Fruit fly (Drosophila melanogaster) whole organism, embryonic: ENCODE measurements around the gene CG5790.

Experiments used
- CG10147 ChIP-seq: fragments of 200-800 bp; sonication (Bioruptor generic); optimal IDR thresholded peaks from 2 replicates; lab custom pipeline; 2019; ENCODE audit warnings: missing biosample characterization, mild to moderate bottlenecking, missing genetic modification characterization, moderate library complexity
- CG11695 ChIP-seq: fragments of 200-800 bp; sonication (Bioruptor generic); IDR thresholded peaks from 3 replicates; pipeline ENCODE4 v1.3.6; 2022; ENCODE audit warnings: missing biosample characterization, missing genetic modification characterization
- CG13894 ChIP-seq: fragments of 200-800 bp; sonication (Bioruptor generic); optimal IDR thresholded peaks from 3 replicates; lab custom pipeline; 2018; ENCODE audit warnings: missing biosample characterization, mild to moderate bottlenecking, missing genetic modification characterization, moderate library complexity
- CG14667 ChIP-seq: fragments of 200-800 bp; sonication (Bioruptor generic); IDR thresholded peaks from 2 replicates; pipeline ENCODE4 v1.3.6; 2022; ENCODE audit warnings: missing biosample characterization, missing genetic modification characterization
- CG15696 ChIP-seq: fragments of 200-800 bp; sonication (Bioruptor generic); optimal IDR thresholded peaks from 2 replicates; lab custom pipeline; 2019; ENCODE audit warnings: missing biosample characterization, mild to moderate bottlenecking, missing genetic modification characterization, moderate library complexity
- CG17568 ChIP-seq: fragments of 200-800 bp; sonication (Bioruptor generic); optimal IDR thresholded peaks from 2 replicates; lab custom pipeline; 2018; ENCODE audit warnings: missing biosample characterization, mild to moderate bottlenecking, missing genetic modification characterization, moderate library complexity
- CG2116 ChIP-seq: fragments of 200-800 bp; sonication (Bioruptor generic); optimal IDR thresholded peaks from 3 replicates; lab custom pipeline; 2018; ENCODE audit warnings: missing biosample characterization, mild to moderate bottlenecking, missing genetic modification characterization
- CG30403 ChIP-seq: fragments of 200-800 bp; sonication (Bioruptor generic); optimal IDR thresholded peaks from 3 replicates; lab custom pipeline; 2016; ENCODE audit warnings: missing biosample characterization, missing genetic modification characterization
- CG30431 ChIP-seq: fragments of 200-800 bp; sonication (Bioruptor generic); optimal IDR thresholded peaks from 2 replicates; lab custom pipeline; 2017; ENCODE audit warnings: missing biosample characterization, missing genetic modification characterization
- CG31365 ChIP-seq: fragments of 200-800 bp; sonication (Bioruptor generic); optimal IDR thresholded peaks from 2 replicates; lab custom pipeline; 2018; ENCODE audit warnings: missing biosample characterization, mild to moderate bottlenecking, missing genetic modification characterization
- CG3163 ChIP-seq: fragments of 200-800 bp; sonication (Bioruptor generic); optimal IDR thresholded peaks from 3 replicates; lab custom pipeline; 2016; ENCODE audit warnings: missing biosample characterization, missing genetic modification characterization
- CG34376 ChIP-seq: fragments of 200-800 bp; sonication (Bioruptor generic); optimal IDR thresholded peaks from 2 replicates; lab custom pipeline; 2018; ENCODE audit warnings: missing biosample characterization, mild to moderate bottlenecking, missing genetic modification characterization
- CG4707 ChIP-seq: fragments of 200-800 bp; sonication (Bioruptor generic); optimal IDR thresholded peaks from 2 replicates; lab custom pipeline; 2018; ENCODE audit warnings: missing biosample characterization, mild to moderate bottlenecking, missing genetic modification characterization, moderate library complexity
- Chrac-16 ChIP-seq: fragments of 200-800 bp; sonication (Bioruptor generic); optimal IDR thresholded peaks from 3 replicates; lab custom pipeline; 2016; ENCODE audit warnings: missing biosample characterization, missing genetic modification characterization
- Dek ChIP-seq: fragments of 200-800 bp; sonication (Bioruptor generic); optimal IDR thresholded peaks from 3 replicates; lab custom pipeline; 2019; ENCODE audit warnings: missing biosample characterization, mild to moderate bottlenecking, missing genetic modification characterization, moderate library complexity
- Dp ChIP-seq: fragments of 200-800 bp; sonication (Bioruptor generic); optimal IDR thresholded peaks from 2 replicates; lab custom pipeline; 2018; ENCODE audit warnings: missing biosample characterization, mild to moderate bottlenecking, missing genetic modification characterization, moderate library complexity
- Ets65A ChIP-seq: fragments of 200-800 bp; sonication (Bioruptor generic); peaks from one replicate; lab custom pipeline; 2016; ENCODE audit warnings: missing biosample characterization, missing genetic modification characterization
- Fer2 ChIP-seq: fragments of 200-800 bp; sonication (Bioruptor generic); optimal IDR thresholded peaks from 2 replicates; lab custom pipeline; 2018; ENCODE audit warnings: missing biosample characterization, mild to moderate bottlenecking, missing genetic modification characterization, moderate library complexity
- HLH3B ChIP-seq: fragments of 200-800 bp; sonication (Bioruptor generic); IDR thresholded peaks from 2 replicates; pipeline ENCODE4 v1.3.6; 2022; ENCODE audit warnings: missing biosample characterization, missing genetic modification characterization
- HLHmδ ChIP-seq: fragments of 200-800 bp; sonication (Bioruptor generic); optimal IDR thresholded peaks from 2 replicates; lab custom pipeline; 2018; ENCODE audit warnings: missing biosample characterization, mild to moderate bottlenecking, missing genetic modification characterization, moderate library complexity
- Hr51 ChIP-seq, 2 experiments: fragments of 200-800 bp; sonication (Bioruptor generic); optimal IDR thresholded peaks; 2 replicates in 1 of 2; 3 replicates in 1 of 2; lab custom pipeline; 2016 to 2018; ENCODE audit warnings: missing biosample characterization in 2 of 2, missing genetic modification characterization in 2 of 2, mild to moderate bottlenecking in 1 of 2, moderate library complexity in 1 of 2
- MTF-1 ChIP-seq: fragments of 200-800 bp; sonication (Bioruptor generic); optimal IDR thresholded peaks from 2 replicates; lab custom pipeline; 2018; ENCODE audit warnings: missing biosample characterization, mild to moderate bottlenecking, missing genetic modification characterization, borderline replicate concordance
- Mes4 ChIP-seq: fragments of 200-800 bp; sonication (Bioruptor generic); optimal IDR thresholded peaks from 2 replicates; lab custom pipeline; 2016; ENCODE audit warnings: missing biosample characterization, missing genetic modification characterization
- NC2β ChIP-seq: fragments of 200-800 bp; sonication (Bioruptor generic); optimal IDR thresholded peaks from 2 replicates; lab custom pipeline; 2016; ENCODE audit warnings: missing biosample characterization, missing genetic modification characterization
- NfI ChIP-seq: fragments of 200-800 bp; sonication (Bioruptor generic); optimal IDR thresholded peaks from 3 replicates; lab custom pipeline; 2018; ENCODE audit warnings: missing biosample characterization, mild to moderate bottlenecking, missing genetic modification characterization, moderate library complexity
- Oaz ChIP-seq: fragments of 200-800 bp; sonication (Bioruptor generic); IDR thresholded peaks from 2 replicates; pipeline ENCODE4 v1.3.6; 2022; ENCODE audit warnings: missing biosample characterization, missing genetic modification characterization
- Pdp1 ChIP-seq, 2 experiments: fragments of 200-800 bp; sonication (Bioruptor generic); optimal IDR thresholded peaks; 3 replicates each; lab custom pipeline; 2016; ENCODE audit warnings: missing biosample characterization in 2 of 2, missing genetic modification characterization in 2 of 2, mild to moderate bottlenecking in 1 of 2, moderate library complexity in 1 of 2
- Stat92E ChIP-seq, 3 experiments: fragments of >200 bp in 2 of 3; fragments of 200-800 bp in 1 of 3; sonication (Bioruptor generic) in 1 of 3; optimal IDR thresholded peaks; 2 replicates each; lab custom pipeline; 2017 to 2019; ENCODE audit warnings: missing biosample characterization in 3 of 3, missing genetic modification characterization in 3 of 3, mild to moderate bottlenecking in 1 of 3, moderate library complexity in 1 of 3
- Usf ChIP-seq: fragments of 200-800 bp; sonication (Bioruptor generic); optimal IDR thresholded peaks from 2 replicates; lab custom pipeline; 2017; ENCODE audit warnings: missing genotype, missing biosample characterization, missing genetic modification characterization
- ato ChIP-seq: fragments of 200-800 bp; sonication (Bioruptor generic); IDR thresholded peaks from 2 replicates; pipeline ENCODE4 v1.3.6; 2022; ENCODE audit warnings: missing biosample characterization, missing genetic modification characterization; ENCODE audit not compliant: partially characterized antibody
- bigmax ChIP-seq: fragments of 200-800 bp; sonication (Bioruptor generic); optimal IDR thresholded peaks from 2 replicates; lab custom pipeline; 2018; ENCODE audit warnings: missing biosample characterization, mild to moderate bottlenecking, missing genetic modification characterization
- cg ChIP-seq: fragments of 200-800 bp; sonication (Bioruptor generic); optimal IDR thresholded peaks from 3 replicates; lab custom pipeline; 2019; ENCODE audit warnings: missing biosample characterization, mild to moderate bottlenecking, missing genetic modification characterization, moderate library complexity
- chinmo ChIP-seq: fragments of 200-800 bp; sonication (Bioruptor generic); IDR thresholded peaks from 4 replicates; pipeline ENCODE4 v1.3.6; 2022; ENCODE audit warnings: missing biosample characterization, missing genetic modification characterization; ENCODE audit not compliant: partially characterized antibody
- chm ChIP-seq: fragments of 200-800 bp; sonication (Bioruptor generic); IDR thresholded peaks from 2 replicates; pipeline ENCODE4 v1.3.6; 2022; ENCODE audit warnings: missing biosample characterization, missing genetic modification characterization
- da ChIP-seq: fragments of 200-800 bp; sonication (Bioruptor generic); optimal IDR thresholded peaks from 2 replicates; lab custom pipeline; 2016; ENCODE audit warnings: missing biosample characterization, missing genetic modification characterization
- gem ChIP-seq: fragments of 200-800 bp; sonication (Bioruptor generic); optimal IDR thresholded peaks from 2 replicates; lab custom pipeline; 2019; ENCODE audit warnings: missing biosample characterization, mild to moderate bottlenecking, missing genetic modification characterization, moderate library complexity
- her ChIP-seq: fragments of 200-800 bp; sonication (Bioruptor generic); optimal IDR thresholded peaks from 2 replicates; lab custom pipeline; 2016; ENCODE audit warnings: missing biosample characterization, missing genetic modification characterization
- hth ChIP-seq: fragments of >200 bp; optimal IDR thresholded peaks from 2 replicates; lab custom pipeline; 2017; ENCODE audit warnings: inconsistent platforms
- jigr1 ChIP-seq: fragments of 200-800 bp; sonication (Bioruptor generic); IDR thresholded peaks from 3 replicates; pipeline ENCODE4 v1.3.6; 2022; ENCODE audit warnings: missing biosample characterization, missing genetic modification characterization
- ken ChIP-seq: fragments of 200-800 bp; sonication (Bioruptor generic); IDR thresholded peaks from 3 replicates; pipeline ENCODE4 v1.3.6; 2022; ENCODE audit warnings: missing biosample characterization, missing genetic modification characterization
- lola ChIP-seq, 3 experiments: fragments of >200 bp in 2 of 3; fragments of 200-800 bp in 1 of 3; sonication (Bioruptor generic) in 1 of 3; optimal IDR thresholded peaks; 2 replicates each; lab custom pipeline; 2017 to 2019; ENCODE audit warnings: missing biosample characterization in 3 of 3, missing genetic modification characterization in 3 of 3, mild to moderate bottlenecking in 1 of 3, moderate library complexity in 1 of 3
- pb ChIP-seq: fragments of 200-800 bp; sonication (Bioruptor generic); optimal IDR thresholded peaks from 3 replicates; lab custom pipeline; 2016; ENCODE audit warnings: missing biosample characterization, missing genetic modification characterization
- peb ChIP-seq: fragments of 200-800 bp; sonication (Bioruptor generic); IDR thresholded peaks from 2 replicates; pipeline ENCODE4 v1.3.6; 2022; ENCODE audit warnings: missing biosample characterization, missing genetic modification characterization
- pzg ChIP-seq: fragments of 200-800 bp; sonication (Bioruptor generic); optimal IDR thresholded peaks from 3 replicates; lab custom pipeline; 2018; ENCODE audit warnings: missing biosample characterization, mild to moderate bottlenecking, missing genetic modification characterization, moderate library complexity
- ro ChIP-seq: fragments of 200-800 bp; sonication (Bioruptor generic); IDR thresholded peaks from 2 replicates; pipeline ENCODE4 v1.3.6; 2022; ENCODE audit warnings: missing biosample characterization, missing genetic modification characterization
- sens-2 ChIP-seq: fragments of 200-800 bp; sonication (Bioruptor generic); IDR thresholded peaks from 2 replicates; pipeline ENCODE4 v1.3.6; 2022; ENCODE audit warnings: missing biosample characterization, missing genetic modification characterization
- so ChIP-seq: fragments of 200-800 bp; sonication (Bioruptor generic); IDR thresholded peaks from 3 replicates; pipeline ENCODE4 v1.3.6; 2022; ENCODE audit warnings: missing biosample characterization, missing genetic modification characterization
- stwl ChIP-seq: fragments of 200-800 bp; sonication (Bioruptor generic); optimal IDR thresholded peaks from 3 replicates; lab custom pipeline; 2018; ENCODE audit warnings: missing biosample characterization, mild to moderate bottlenecking, missing genetic modification characterization, moderate library complexity
- trh ChIP-seq: fragments of 200-800 bp; sonication (Bioruptor generic); optimal IDR thresholded peaks from 2 replicates; lab custom pipeline; 2016; ENCODE audit warnings: missing biosample characterization, missing genetic modification characterization
- z ChIP-seq: fragments of 200-800 bp; sonication (Bioruptor generic); IDR thresholded peaks from 3 replicates; pipeline ENCODE4 v1.3.6; 2022; ENCODE audit warnings: missing biosample characterization, missing genetic modification characterization
- zen ChIP-seq: fragments of 200-800 bp; sonication (Bioruptor generic); optimal IDR thresholded peaks from 3 replicates; lab custom pipeline; 2018; ENCODE audit warnings: missing biosample characterization, mild to moderate bottlenecking, missing genetic modification characterization, moderate library complexity

The CG5790 gene

DNA sequence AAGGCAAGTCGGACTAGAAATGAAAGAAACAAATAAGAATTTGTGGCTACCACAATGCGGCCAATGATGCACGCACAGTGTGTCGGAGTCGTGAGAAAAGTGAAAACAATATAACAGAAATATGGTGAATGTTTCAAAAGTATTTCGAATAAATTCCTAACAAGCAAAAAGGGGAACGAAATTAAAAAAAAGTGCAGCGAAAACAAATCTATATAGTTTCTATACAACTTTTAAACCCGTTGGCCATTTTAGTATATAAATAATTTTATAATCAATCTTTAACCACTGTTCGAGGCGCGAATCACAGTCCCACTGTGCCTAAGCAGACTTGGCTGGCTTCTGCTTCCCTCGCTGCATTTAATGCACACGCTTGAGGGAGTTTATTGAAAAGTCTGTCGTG is 50.6 kb downstream of the CG5790 start (continued):
- TF ChIP-seq CG2116 (no peak), chm (no peak), ken (GFP tag; lab: Robert Waterston, UW) (no peak), CG31365 (no peak), HLH3B (no peak), Hr51 (GFP tag; optimal IDR thresholded peaks at IDR 0.05; lab: Kevin White, UChicago) (peak in 1 of 2 experiments; percentile 43), gem (tag; lab: Kevin White, UChicago) (peak; percentile 71), Mes4 (GFP tag; lab: Kevin White, UChicago) (no peak), Fer2 (tag; lab: Kevin White, UChicago) (no peak), sens-2 (GFP tag; lab: Robert Waterston, UW) (no peak), zen (peak; percentile 3), Ets65A (GFP tag; lab: Kevin White, UChicago) (no peak), CG4707 (GFP tag; lab: Kevin White, UChicago) (no peak), so (peak; percentile 32; the same call in 1 of the 3 replicates), Pdp1 (GFP tag; optimal IDR thresholded peaks at IDR 0.05; lab: Kevin White, UChicago) (no peak), CG30403 (GFP tag; lab: Kevin White, UChicago) (peak; percentile 22), peb (GFP tag; lab: Robert Waterston, UW) (no peak), CG10147 (GFP tag; lab: Kevin White, UChicago) (no peak), ro (GFP tag; lab: Robert Waterston, UW) (no peak), trh (GFP tag; lab: Kevin White, UChicago) (no peak), ato (GFP tag; lab: Robert Waterston, UW) (no peak), hth (lab: Kevin White, UChicago) (no peak), da (GFP tag; lab: Kevin White, UChicago) (no peak), CG17568 (peak; percentile 5), Stat92E (GFP tag; optimal IDR thresholded peaks at IDR 0.05; lab: Kevin White, UChicago) (no peak), CG34376 (GFP tag; lab: Kevin White, UChicago) (no peak), CG30431 (no peak), Chrac-16 (GFP tag; lab: Kevin White, UChicago) (peak; percentile 30), MTF-1 (GFP tag; lab: Kevin White, UChicago) (no peak), HLHmδ (GFP tag; lab: Kevin White, UChicago) (no peak), pb (GFP tag; lab: Kevin White, UChicago) (no peak), bigmax (GFP tag; lab: Kevin White, UChicago) (no peak), NC2β (GFP tag; lab: Kevin White, UChicago) (no peak), Usf (no peak), jigr1 (GFP tag; lab: Robert Waterston, UW) (no peak), her (no peak), chinmo (no peak), lola (GFP tag; optimal IDR thresholded peaks at IDR 0.05; lab: Kevin White, UChicago) (peak in 1 of 3 experiments; percentile 55), Oaz (GFP tag; lab: Robert Waterston, UW) (no peak), CG3163 (no peak), Dp (no peak), CG15696 (peak; percentile 26), stwl (tag; lab: Kevin White, UChicago) (no peak), cg (GFP tag; lab: Kevin White, UChicago) (no peak), pzg (GFP tag; lab: Kevin White, UChicago) (no peak), Dek (tag; lab: Kevin White, UChicago) (no peak), CG14667 (GFP tag; lab: Robert Waterston, UW) (peak; percentile 36; the same call in 1 of the 2 replicates), NfI (GFP tag; lab: Kevin White, UChicago) (no peak), z (GFP tag; lab: Robert Waterston, UW) (no peak), CG13894 (no peak), CG11695 (GFP tag; lab: Robert Waterston, UW) (0 out of 3 replicates have a peak, but pooled peaks have one; percentile 44)
